Fruit fly (Drosophila melanogaster) S2 (cell line): Measurements from ENCODE around the gene CG32284.

Experiments used
- CG8478 ChIP-seq: fragments of >200 bp; optimal IDR thresholded peaks from 2 replicates; lab custom pipeline; 2018
- CTCF ChIP-seq, 2 experiments: fragments of >200 bp; optimal IDR thresholded peaks; 2 replicates each; lab custom pipeline; 2018

DNA sequence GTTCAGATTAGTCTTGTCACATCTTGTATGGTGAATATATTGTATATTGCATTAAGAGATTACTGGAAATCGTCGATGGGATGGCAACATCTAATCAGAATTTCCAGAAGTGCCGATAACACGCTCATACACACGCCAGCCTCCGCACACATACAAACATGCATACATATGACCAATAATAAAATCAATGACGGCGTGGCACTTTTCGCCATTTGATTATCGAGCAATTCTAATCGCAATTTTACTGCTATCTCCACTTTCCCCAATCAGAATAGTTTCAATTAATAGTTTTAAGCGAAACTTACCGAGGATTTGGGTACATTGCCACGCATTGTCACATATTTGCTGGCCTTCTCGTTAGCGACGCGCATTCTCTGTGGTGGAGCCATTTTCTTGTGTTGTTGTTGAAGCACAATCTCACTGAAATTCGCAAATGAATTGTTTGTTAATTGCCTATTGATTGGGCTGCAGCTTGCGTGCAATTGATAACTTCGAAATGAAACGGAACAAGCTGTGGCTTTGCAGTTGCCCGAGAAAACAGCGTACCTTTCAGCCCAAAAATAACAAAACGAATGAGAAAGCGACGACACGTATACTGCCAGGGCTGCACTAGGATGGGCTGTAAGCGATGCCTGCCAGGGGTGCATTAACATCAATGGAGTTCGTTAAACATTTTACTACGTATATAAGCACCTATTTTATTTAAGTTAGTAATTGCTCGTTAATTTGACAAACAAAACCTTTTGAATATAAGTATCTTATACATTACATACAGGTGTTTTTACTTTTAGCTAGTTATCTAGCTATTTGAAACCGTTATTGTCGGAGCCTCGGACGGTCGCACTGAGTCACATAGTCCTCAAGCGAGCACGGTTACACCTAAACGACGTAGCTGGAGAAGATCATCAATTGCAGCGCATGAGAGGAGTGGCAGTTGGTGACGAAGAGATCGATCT is 12.3 kb downstream of the CG32284 start, which contains the start of the genes CG32276 and gry:
- TF ChIP-seq CTCF (optimal IDR thresholded peaks at IDR 0.05; lab: Kevin White, UChicago): no peak
- TF ChIP-seq CG8478 (lab: Kevin White, UChicago): no peak
